Fruit fly (Drosophila melanogaster) whole organism, embryonic: ENCODE measurements around the gene Trs23.

ENCODE experiments used
- B-H1 ChIP-seq: fragments of 200-800 bp; sonication (Bioruptor generic); IDR thresholded peaks from 3 replicates; pipeline ENCODE4 v1.3.6; 2022; ENCODE audit warnings: missing biosample characterization, missing genetic modification characterization
- CG1024 ChIP-seq: fragments of 200-800 bp; sonication (Bioruptor generic); IDR thresholded peaks from 2 replicates; pipeline ENCODE4 v1.3.6; 2022; ENCODE audit warnings: missing biosample characterization, missing genetic modification characterization
- CG10565 ChIP-seq: fragments of 200-800 bp; sonication (Bioruptor generic); optimal IDR thresholded peaks from 3 replicates; lab custom pipeline; 2016; ENCODE audit warnings: missing biosample characterization, mild to moderate bottlenecking, missing genetic modification characterization
- CG12071 ChIP-seq: fragments of 200-800 bp; sonication (Bioruptor generic); optimal IDR thresholded peaks from 3 replicates; lab custom pipeline; 2018; ENCODE audit warnings: missing biosample characterization, mild to moderate bottlenecking, missing genetic modification characterization
- CG17612 ChIP-seq: fragments of 200-800 bp; sonication (Bioruptor generic); IDR thresholded peaks from 2 replicates; pipeline ENCODE4 v1.3.6; 2022; ENCODE audit warnings: missing biosample characterization, missing genetic modification characterization
- CG2120 ChIP-seq: fragments of 200-800 bp; sonication (Bioruptor generic); optimal IDR thresholded peaks from 3 replicates; lab custom pipeline; 2016; ENCODE audit warnings: missing biosample characterization, missing genetic modification characterization
- CG2889 ChIP-seq: fragments of 200-800 bp; sonication (Bioruptor generic); IDR thresholded peaks from 3 replicates; pipeline ENCODE4 v1.3.6; 2022; ENCODE audit warnings: missing biosample characterization, missing genetic modification characterization
- CG32532 ChIP-seq: fragments of 200-800 bp; sonication (Bioruptor generic); IDR thresholded peaks from 2 replicates; pipeline ENCODE4 v1.3.6; 2022; ENCODE audit warnings: missing biosample characterization, missing genetic modification characterization
- CG34376 ChIP-seq: fragments of 200-800 bp; sonication (Bioruptor generic); optimal IDR thresholded peaks from 2 replicates; lab custom pipeline; 2018; ENCODE audit warnings: missing biosample characterization, mild to moderate bottlenecking, missing genetic modification characterization
- CG42726 ChIP-seq: fragments of 200-800 bp; sonication (Bioruptor generic); IDR thresholded peaks from 2 replicates; pipeline ENCODE4 v1.3.6; 2022; ENCODE audit warnings: missing biosample characterization, missing genetic modification characterization; ENCODE audit not compliant: partially characterized antibody
- CG4404 ChIP-seq: fragments of 200-800 bp; sonication (Bioruptor generic); IDR thresholded peaks from 2 replicates; pipeline ENCODE4 v1.3.6; 2022; ENCODE audit warnings: missing biosample characterization, missing genetic modification characterization
- CG5245 ChIP-seq: fragments of 200-800 bp; sonication (Bioruptor generic); optimal IDR thresholded peaks from 3 replicates; lab custom pipeline; 2016; ENCODE audit warnings: missing biosample characterization, missing genetic modification characterization
- CG6765 ChIP-seq: fragments of 200-800 bp; sonication (Bioruptor generic); optimal IDR thresholded peaks from 3 replicates; lab custom pipeline; 2017; ENCODE audit warnings: missing biosample characterization, mild to moderate bottlenecking, missing genetic modification characterization
- CG7745 ChIP-seq: fragments of 200-800 bp; sonication (Bioruptor generic); optimal IDR thresholded peaks from 2 replicates; lab custom pipeline; 2018; ENCODE audit warnings: missing biosample characterization, mild to moderate bottlenecking, missing genetic modification characterization, moderate library complexity
- CG8388 ChIP-seq: fragments of 200-800 bp; sonication (Bioruptor generic); optimal IDR thresholded peaks from 2 replicates; lab custom pipeline; 2019; ENCODE audit warnings: missing biosample characterization, mild to moderate bottlenecking, missing genetic modification characterization, moderate library complexity
- CG9817 ChIP-seq: fragments of 200-800 bp; sonication (Bioruptor generic); optimal IDR thresholded peaks from 2 replicates; lab custom pipeline; 2018; ENCODE audit warnings: missing biosample characterization, mild to moderate bottlenecking, missing genetic modification characterization, moderate library complexity
- Dip3 ChIP-seq: fragments of 200-800 bp; sonication (Bioruptor generic); optimal IDR thresholded peaks from 3 replicates; lab custom pipeline; 2016; ENCODE audit warnings: missing biosample characterization, missing genetic modification characterization
- Doc2 ChIP-seq: fragments of 200-800 bp; sonication (Bioruptor generic); IDR thresholded peaks from 2 replicates; pipeline ENCODE4 v1.3.6; 2022; ENCODE audit warnings: missing biosample characterization, missing genetic modification characterization
- Fer3 ChIP-seq: fragments of 200-800 bp; sonication (Bioruptor generic); optimal IDR thresholded peaks from 2 replicates; lab custom pipeline; 2018; ENCODE audit warnings: missing biosample characterization, mild to moderate bottlenecking, missing genetic modification characterization, moderate library complexity
- Hey ChIP-seq: fragments of 200-800 bp; sonication (Bioruptor generic); optimal IDR thresholded peaks from 3 replicates; lab custom pipeline; 2018; ENCODE audit warnings: missing biosample characterization, mild to moderate bottlenecking, missing genetic modification characterization
- Hmx ChIP-seq: fragments of 200-800 bp; sonication (Bioruptor generic); optimal IDR thresholded peaks from 2 replicates; lab custom pipeline; 2016; ENCODE audit warnings: missing biosample characterization, missing genetic modification characterization
- Max ChIP-seq: fragments of 200-800 bp; sonication (Bioruptor generic); optimal IDR thresholded peaks from 2 replicates; lab custom pipeline; 2016; ENCODE audit warnings: missing biosample characterization, mild to moderate bottlenecking, missing genetic modification characterization
- Med ChIP-seq: fragments of 200-800 bp; sonication (Bioruptor generic); peaks from one replicate; lab custom pipeline; 2016; ENCODE audit warnings: missing biosample characterization, missing genetic modification characterization, mild to moderate bottlenecking, inconsistent platforms, moderate library complexity
- Nf-YC ChIP-seq: fragments of 200-800 bp; optimal IDR thresholded peaks from 3 replicates; lab custom pipeline; 2019; ENCODE audit warnings: missing biosample characterization, mild to moderate bottlenecking, missing genetic modification characterization, moderate library complexity
- NfI ChIP-seq: fragments of 200-800 bp; sonication (Bioruptor generic); optimal IDR thresholded peaks from 3 replicates; lab custom pipeline; 2018; ENCODE audit warnings: missing biosample characterization, mild to moderate bottlenecking, missing genetic modification characterization, moderate library complexity
- Optix ChIP-seq: fragments of 200-800 bp; sonication (Bioruptor generic); IDR thresholded peaks from 3 replicates; pipeline ENCODE4 v1.3.6; 2022; ENCODE audit warnings: missing biosample characterization, missing genetic modification characterization
- PHDP ChIP-seq: fragments of 200-800 bp; sonication (Bioruptor generic); optimal IDR thresholded peaks from 3 replicates; lab custom pipeline; 2018; ENCODE audit warnings: missing biosample characterization, mild to moderate bottlenecking, missing genetic modification characterization, moderate library complexity
- Pdp1 ChIP-seq, 2 experiments: fragments of 200-800 bp; sonication (Bioruptor generic); optimal IDR thresholded peaks; 3 replicates each; lab custom pipeline; 2016; ENCODE audit warnings: missing biosample characterization in 2 of 2, missing genetic modification characterization in 2 of 2, mild to moderate bottlenecking in 1 of 2, moderate library complexity in 1 of 2
- Poxn ChIP-seq: fragments of 200-800 bp; sonication (Bioruptor generic); IDR thresholded peaks from 2 replicates; pipeline ENCODE4 v1.3.6; 2022; ENCODE audit warnings: missing biosample characterization, missing genetic modification characterization
- Ssrp ChIP-seq: fragments of 200-800 bp; sonication (Bioruptor generic); optimal IDR thresholded peaks from 2 replicates; lab custom pipeline; 2018; ENCODE audit warnings: missing biosample characterization, mild to moderate bottlenecking, missing genetic modification characterization, moderate library complexity
- Stat92E ChIP-seq, 3 experiments: fragments of >200 bp in 2 of 3; fragments of 200-800 bp in 1 of 3; sonication (Bioruptor generic) in 1 of 3; optimal IDR thresholded peaks; 2 replicates each; lab custom pipeline; 2017 to 2019; ENCODE audit warnings: missing biosample characterization in 3 of 3, missing genetic modification characterization in 3 of 3, mild to moderate bottlenecking in 1 of 3, moderate library complexity in 1 of 3
- Xrp1 ChIP-seq: fragments of 200-800 bp; sonication (Bioruptor generic); IDR thresholded peaks from 2 replicates; pipeline ENCODE4 v1.3.6; 2022; ENCODE audit warnings: missing biosample characterization, missing genetic modification characterization
- abd-A ChIP-seq: fragments of 200-800 bp; sonication (Bioruptor generic); optimal IDR thresholded peaks from 3 replicates; lab custom pipeline; 2019; ENCODE audit warnings: missing biosample characterization, mild to moderate bottlenecking, missing genetic modification characterization, moderate library complexity
- aop ChIP-seq: fragments of 200-800 bp; sonication (Bioruptor generic); IDR thresholded peaks from 2 replicates; pipeline ENCODE4 v1.3.6; 2022; ENCODE audit warnings: missing biosample characterization, missing genetic modification characterization
- bigmax ChIP-seq: fragments of 200-800 bp; sonication (Bioruptor generic); optimal IDR thresholded peaks from 2 replicates; lab custom pipeline; 2018; ENCODE audit warnings: missing biosample characterization, mild to moderate bottlenecking, missing genetic modification characterization
- cas ChIP-seq: fragments of 200-800 bp; sonication (Bioruptor generic); IDR thresholded peaks from 2 replicates; pipeline ENCODE4 v1.3.6; 2022; ENCODE audit warnings: missing biosample characterization, missing genetic modification characterization
- corto ChIP-seq: fragments of 200-800 bp; sonication (Bioruptor generic); optimal IDR thresholded peaks from 2 replicates; lab custom pipeline; 2016; ENCODE audit warnings: missing biosample characterization, mild to moderate bottlenecking, missing genetic modification characterization, moderate library complexity
- crp ChIP-seq, 2 experiments: fragments of 200-800 bp; sonication (Bioruptor generic); optimal IDR thresholded peaks; 2 replicates in 1 of 2; 3 replicates in 1 of 2; lab custom pipeline; 2017; ENCODE audit warnings: missing biosample characterization in 2 of 2, missing genetic modification characterization in 2 of 2, mild to moderate bottlenecking in 1 of 2, moderate library complexity in 1 of 2
- fd102C ChIP-seq: fragments of 200-800 bp; sonication (Bioruptor generic); optimal IDR thresholded peaks from 2 replicates; lab custom pipeline; 2018; ENCODE audit warnings: missing biosample characterization, mild to moderate bottlenecking, missing genetic modification characterization, moderate library complexity
- gcm2 ChIP-seq: fragments of 200-800 bp; sonication (Bioruptor generic); optimal IDR thresholded peaks from 2 replicates; lab custom pipeline; 2016; ENCODE audit warnings: missing biosample characterization, missing genetic modification characterization
- ind ChIP-seq: fragments of 200-800 bp; sonication (Bioruptor generic); optimal IDR thresholded peaks from 3 replicates; lab custom pipeline; 2016; ENCODE audit warnings: missing biosample characterization, missing genetic modification characterization
- nerfin-1 ChIP-seq: fragments of 200-800 bp; sonication (Bioruptor generic); optimal IDR thresholded peaks from 3 replicates; lab custom pipeline; 2019; ENCODE audit warnings: missing biosample characterization, mild to moderate bottlenecking, missing genetic modification characterization, moderate library complexity
- otp ChIP-seq: fragments of 200-800 bp; sonication (Bioruptor generic); IDR thresholded peaks from 3 replicates; pipeline ENCODE4, ENCODE4 v1.3.6; 2022; ENCODE audit warnings: missing biosample characterization, missing genetic modification characterization
- phol ChIP-seq: fragments of 200-800 bp; sonication (Bioruptor generic); optimal IDR thresholded peaks from 3 replicates; lab custom pipeline; 2018; ENCODE audit warnings: missing biosample characterization, mild to moderate bottlenecking, missing genetic modification characterization, moderate library complexity
- pros ChIP-seq: fragments of 200-800 bp; sonication (Bioruptor generic); optimal IDR thresholded peaks from 3 replicates; lab custom pipeline; 2019; ENCODE audit warnings: missing biosample characterization, mild to moderate bottlenecking, missing genetic modification characterization, moderate library complexity
- sim ChIP-seq: fragments of 200-800 bp; sonication (Bioruptor generic); IDR thresholded peaks from 2 replicates; pipeline ENCODE4 v1.3.6; 2022; ENCODE audit warnings: missing biosample characterization, missing genetic modification characterization
- stwl ChIP-seq: fragments of 200-800 bp; sonication (Bioruptor generic); optimal IDR thresholded peaks from 3 replicates; lab custom pipeline; 2018; ENCODE audit warnings: missing biosample characterization, mild to moderate bottlenecking, missing genetic modification characterization, moderate library complexity
- sug ChIP-seq: fragments of 200-800 bp; optimal IDR thresholded peaks from 2 replicates; lab custom pipeline; 2019; ENCODE audit warnings: missing biosample characterization, mild to moderate bottlenecking, missing genetic modification characterization, moderate library complexity
- trem ChIP-seq: fragments of 200-800 bp; optimal IDR thresholded peaks from 3 replicates; lab custom pipeline; 2019; ENCODE audit warnings: missing biosample characterization, mild to moderate bottlenecking, missing genetic modification characterization, moderate library complexity
- trh ChIP-seq: fragments of 200-800 bp; sonication (Bioruptor generic); optimal IDR thresholded peaks from 2 replicates; lab custom pipeline; 2016; ENCODE audit warnings: missing biosample characterization, missing genetic modification characterization

Trs23 gene

DNA sequence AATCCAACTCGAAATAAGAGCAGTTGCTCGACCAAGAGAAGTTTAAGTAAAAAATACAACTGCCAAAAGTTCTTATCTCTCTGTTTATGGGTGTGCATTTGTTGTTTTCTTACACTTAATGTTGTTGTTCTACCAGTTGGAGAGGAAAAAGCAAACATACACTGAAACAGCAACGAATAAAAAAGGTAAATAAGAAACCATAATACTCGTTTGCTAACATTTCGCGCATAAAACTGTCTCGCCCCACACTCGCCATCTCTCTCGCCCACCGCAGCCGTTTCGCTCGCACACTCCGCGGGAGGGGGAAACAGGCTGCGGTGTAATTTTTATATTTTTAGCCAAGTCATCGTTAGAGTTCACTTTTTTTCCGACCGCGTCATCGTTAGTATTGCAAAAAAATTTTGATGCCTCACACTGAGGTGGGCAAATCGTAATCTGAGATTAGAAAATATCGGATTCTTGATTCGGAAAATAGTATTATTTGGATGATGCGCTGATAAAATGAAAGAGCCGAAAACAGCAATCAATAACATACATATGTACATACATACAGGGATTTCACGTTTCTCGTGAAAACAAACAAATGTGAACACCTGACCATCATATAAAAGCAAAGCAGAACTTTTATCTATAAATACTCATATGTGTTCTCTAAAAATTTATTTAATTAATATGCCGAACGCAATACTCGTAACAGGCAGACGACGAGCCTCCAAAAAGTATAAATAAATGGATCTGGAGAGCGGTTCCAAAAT, 6.6 kb downstream of the Trs23 start (continued):
- no peak; the same call in 1 of the 2 replicates for TF ChIP-seq sim (GFP tag; lab: Robert Waterston, UW)
- no peak for TF ChIP-seq abd-A
- TF ChIP-seq bigmax (GFP tag; lab: Kevin White, UChicago) = no peak
- no peak for TF ChIP-seq CG12071 (GFP tag; lab: Kevin White, UChicago)
- no peak for TF ChIP-seq CG9817 (tag; lab: Kevin White, UChicago)
- no peak for TF ChIP-seq Ssrp (tag; lab: Kevin White, UChicago)
- peak; percentile 69 for TF ChIP-seq CG2120
- no peak for TF ChIP-seq otp (GFP tag; lab: Robert Waterston, UW)
- no peak for TF ChIP-seq nerfin-1 (tag; lab: Kevin White, UChicago)
- no peak for TF ChIP-seq CG42726 (GFP tag; lab: Robert Waterston, UW)
- TF ChIP-seq Nf-YC (tag; lab: Kevin White, UChicago) = no peak
- no peak for TF ChIP-seq Hmx (GFP tag; lab: Kevin White, UChicago)
- no peak for TF ChIP-seq CG17612 (GFP tag; lab: Robert Waterston, UW)
- peak; percentile 78 for TF ChIP-seq sug (tag; lab: Kevin White, UChicago)
- TF ChIP-seq CG2889 (GFP tag; lab: Robert Waterston, UW) = no peak
- TF ChIP-seq Dip3 (GFP tag; lab: Kevin White, UChicago) = no peak
- no peak for TF ChIP-seq CG10565 (GFP tag; lab: Kevin White, UChicago)
- TF ChIP-seq CG32532 (GFP tag; lab: Robert Waterston, UW) = peak; percentile 68
- no peak for TF ChIP-seq Doc2 (GFP tag; lab: Robert Waterston, UW)
- peak; percentile 35 for TF ChIP-seq Fer3
- TF ChIP-seq aop (GFP tag; lab: Robert Waterston, UW) = no peak
- TF ChIP-seq CG1024 (GFP tag; lab: Robert Waterston, UW) = no peak
- no peak for TF ChIP-seq Pdp1 (GFP tag; optimal IDR thresholded peaks at IDR 0.05; lab: Kevin White, UChicago)
- no peak for TF ChIP-seq stwl (tag; lab: Kevin White, UChicago)
- peak; percentile 45 for TF ChIP-seq CG34376 (GFP tag; lab: Kevin White, UChicago)
- no peak for TF ChIP-seq pros (GFP tag; lab: Kevin White, UChicago)
- peak; percentile 45 for TF ChIP-seq PHDP (tag; lab: Kevin White, UChicago)
- TF ChIP-seq CG4404 (GFP tag; lab: Robert Waterston, UW) = no peak
- no peak for TF ChIP-seq CG8388 (GFP tag; lab: Kevin White, UChicago)
- peak; percentile 62 for TF ChIP-seq Hey (tag; lab: Kevin White, UChicago)
- no peak for TF ChIP-seq CG5245 (GFP tag; lab: Kevin White, UChicago)
- no peak for TF ChIP-seq fd102C (GFP tag; lab: Kevin White, UChicago)
- TF ChIP-seq Stat92E (GFP tag; optimal IDR thresholded peaks at IDR 0.05; lab: Kevin White, UChicago) = no peak
- no peak for TF ChIP-seq gcm2 (GFP tag; lab: Kevin White, UChicago)
- no peak for TF ChIP-seq CG7745
- no peak for TF ChIP-seq crp (GFP tag; optimal IDR thresholded peaks at IDR 0.05; lab: Kevin White, UChicago)
- no peak for TF ChIP-seq cas (GFP tag; lab: Robert Waterston, UW)
- TF ChIP-seq Poxn (GFP tag; lab: Robert Waterston, UW) = no peak
- TF ChIP-seq Max = no peak
- no peak for TF ChIP-seq corto
- no peak for TF ChIP-seq Optix (GFP tag; lab: Robert Waterston, UW)
- no peak for TF ChIP-seq Xrp1 (GFP tag; lab: Robert Waterston, UW)
- no peak for TF ChIP-seq ind (GFP tag; lab: Kevin White, UChicago)
- TF ChIP-seq B-H1 (GFP tag; lab: Robert Waterston, UW) = no peak
- TF ChIP-seq trem = no peak
- no peak for TF ChIP-seq phol (tag; lab: Kevin White, UChicago)
- TF ChIP-seq Med (GFP tag; lab: Kevin White, UChicago) = peak; percentile 82
- TF ChIP-seq trh (GFP tag; lab: Kevin White, UChicago) = no peak
- TF ChIP-seq CG6765 (GFP tag; lab: Kevin White, UChicago) = peak; percentile 47
- no peak for TF ChIP-seq NfI
